Worm (Caenorhabditis elegans) whole organism, late embryonic: Measurements from ENCODE around the gene F49C5.3.

Experiments
- C08G9.2 ChIP-seq: sonication (generic microtip); optimal IDR thresholded peaks from 2 replicates; lab custom pipeline; 2016; ENCODE audit warnings: mild to moderate bottlenecking, missing genetic modification characterization, moderate library complexity, missing compliant biosample characterization
- C38D4.7 ChIP-seq: fragments of 200-800 bp; sonication (Bioruptor generic); optimal IDR thresholded peaks from 2 replicates; lab custom pipeline; 2018; ENCODE audit warnings: mild to moderate bottlenecking, missing genetic modification characterization, moderate library complexity, missing compliant biosample characterization
- F13H6.1 ChIP-seq: sonication (generic microtip); optimal IDR thresholded peaks from 2 replicates; lab custom pipeline; 2016; ENCODE audit warnings: missing genetic modification characterization, missing compliant biosample characterization
- K09A11.1 ChIP-seq: sonication (generic microtip); optimal IDR thresholded peaks from 2 replicates; lab custom pipeline; 2017; ENCODE audit warnings: antibody characterized with exemption, mild to moderate bottlenecking, missing genetic modification characterization, missing compliant biosample characterization; ENCODE audit not compliant: insufficient read depth
- T23F11.4 ChIP-seq: fragments of 200-800 bp; sonication (Bioruptor generic); optimal IDR thresholded peaks from 2 replicates; lab custom pipeline; 2018; ENCODE audit warnings: mild to moderate bottlenecking, missing genetic modification characterization, missing compliant biosample characterization
- Y22D7AL.16 ChIP-seq: sonication (generic microtip); optimal IDR thresholded peaks from 2 replicates; lab custom pipeline; 2016; ENCODE audit warnings: missing genetic modification characterization, missing compliant biosample characterization
- ceh-14 ChIP-seq: sonication (generic microtip); optimal IDR thresholded peaks from 2 replicates; lab custom pipeline; 2016; ENCODE audit warnings: missing genotype, missing genetic modification characterization, missing compliant biosample characterization
- ceh-18 ChIP-seq: sonication (generic microtip); optimal IDR thresholded peaks from 2 replicates; lab custom pipeline; 2016; ENCODE audit warnings: missing genetic modification characterization, missing compliant biosample characterization
- ceh-34 ChIP-seq: sonication (generic microtip); optimal IDR thresholded peaks from 2 replicates; lab custom pipeline; 2016; ENCODE audit warnings: mild to moderate bottlenecking, missing genetic modification characterization, missing compliant biosample characterization
- ceh-45 ChIP-seq: fragments of 200-800 bp; sonication (Bioruptor generic); IDR thresholded peaks from 2 replicates; pipeline ENCODE4 v1.3.6; 2022; ENCODE audit warnings: missing genetic modification reagents, missing genetic modification characterization, missing compliant biosample characterization
- ceh-9 ChIP-seq: sonication (generic microtip); optimal IDR thresholded peaks from 2 replicates; lab custom pipeline; 2016; ENCODE audit warnings: mild to moderate bottlenecking, missing genetic modification characterization, inconsistent platforms, missing compliant biosample characterization
- dve-1 ChIP-seq: sonication (generic microtip); optimal IDR thresholded peaks from 2 replicates; lab custom pipeline; 2017; ENCODE audit warnings: antibody characterized with exemption, mild to moderate bottlenecking, missing genetic modification characterization, missing compliant biosample characterization
- elt-2 ChIP-seq: sonication (generic microtip); optimal IDR thresholded peaks from 2 replicates; lab custom pipeline; 2016; ENCODE audit warnings: missing genetic modification reagents, missing genetic modification characterization, missing compliant biosample characterization
- elt-4 ChIP-seq: sonication (generic microtip); optimal IDR thresholded peaks from 2 replicates; lab custom pipeline; 2016; ENCODE audit warnings: missing genetic modification characterization, missing compliant biosample characterization
- eyg-1 ChIP-seq: sonication (generic microtip); optimal IDR thresholded peaks from 2 replicates; lab custom pipeline; 2016; ENCODE audit warnings: missing genotype, missing genetic modification characterization, missing compliant biosample characterization
- fax-1 ChIP-seq: sonication (generic microtip); optimal IDR thresholded peaks from 2 replicates; lab custom pipeline; 2016; ENCODE audit warnings: missing genotype, missing genetic modification characterization, missing compliant biosample characterization
- fkh-6 ChIP-seq: sonication (generic microtip); optimal IDR thresholded peaks from 2 replicates; lab custom pipeline; 2016; ENCODE audit warnings: missing genetic modification characterization, missing compliant biosample characterization
- hlh-15 ChIP-seq: sonication (generic microtip); optimal IDR thresholded peaks from 2 replicates; lab custom pipeline; 2016; ENCODE audit warnings: missing genetic modification characterization, missing compliant biosample characterization
- hlh-30 ChIP-seq: sonication (generic microtip); optimal IDR thresholded peaks from 2 replicates; lab custom pipeline; 2017; ENCODE audit warnings: antibody characterized with exemption, missing genetic modification characterization, missing compliant biosample characterization; ENCODE audit not compliant: insufficient read depth
- hlh-6 ChIP-seq: sonication (generic microtip); optimal IDR thresholded peaks from 2 replicates; lab custom pipeline; 2016; ENCODE audit warnings: missing genotype, missing genetic modification characterization, missing compliant biosample characterization
- nhr-11 ChIP-seq: fragments of 150-350 bp; optimal IDR thresholded peaks from 2 replicates; lab custom pipeline; 2014; ENCODE audit warnings: missing biosample characterization, missing genetic modification characterization
- nhr-232 ChIP-seq: sonication (generic microtip); optimal IDR thresholded peaks from 2 replicates; lab custom pipeline; 2016; ENCODE audit warnings: missing genetic modification characterization, missing compliant biosample characterization
- pag-3 ChIP-seq: sonication (generic microtip); optimal IDR thresholded peaks from 2 replicates; lab custom pipeline; 2016; ENCODE audit warnings: missing compliant biosample characterization, missing genetic modification characterization, borderline replicate concordance
- pax-1 ChIP-seq: fragments of 150-350 bp; optimal IDR thresholded peaks from 2 replicates; lab custom pipeline; 2014; ENCODE audit warnings: missing biosample characterization, missing genetic modification characterization
- pha-2 ChIP-seq: sonication (generic microtip); optimal IDR thresholded peaks from 2 replicates; lab custom pipeline; 2017; ENCODE audit warnings: mild to moderate bottlenecking, missing genetic modification characterization, missing compliant biosample characterization
- pha-4 ChIP-seq: fragments of 150-350 bp; optimal IDR thresholded peaks from 2 replicates; lab custom pipeline; 2018; ENCODE audit warnings: missing biosample characterization, missing genetic modification reagents, missing genetic modification characterization
- pqm-1 ChIP-seq: sonication (generic microtip); optimal IDR thresholded peaks from 2 replicates; lab custom pipeline; 2016; ENCODE audit warnings: missing genetic modification characterization, missing compliant biosample characterization
- sdc-2 ChIP-seq: sonication (generic microtip); optimal IDR thresholded peaks from 2 replicates; lab custom pipeline; 2016; ENCODE audit warnings: missing genotype, missing genetic modification characterization, missing compliant biosample characterization
- sox-2 ChIP-seq: fragments of 200-800 bp; sonication (Bioruptor generic); IDR thresholded peaks from 2 replicates; pipeline ENCODE4 v1.3.6; 2022; ENCODE audit warnings: missing genetic modification reagents, missing genetic modification characterization, missing compliant biosample characterization
- sox-4 ChIP-seq: sonication (generic microtip); optimal IDR thresholded peaks from 2 replicates; lab custom pipeline; 2017; ENCODE audit warnings: mild to moderate bottlenecking, missing genetic modification characterization, inconsistent platforms, missing compliant biosample characterization
- syd-9 ChIP-seq: sonication (generic microtip); optimal IDR thresholded peaks from 2 replicates; lab custom pipeline; 2016; ENCODE audit warnings: mild to moderate bottlenecking, missing genetic modification characterization, moderate library complexity, missing compliant biosample characterization
- unc-55 ChIP-seq: sonication (generic microtip); optimal IDR thresholded peaks from 2 replicates; lab custom pipeline; 2017; ENCODE audit warnings: missing biosample characterization, missing genetic modification reagents, missing genetic modification characterization
- zip-5 ChIP-seq: sonication (generic microtip); optimal IDR thresholded peaks from 2 replicates; lab custom pipeline; 2016; ENCODE audit warnings: missing genetic modification characterization, missing compliant biosample characterization
- ztf-16 ChIP-seq: sonication (generic microtip); optimal IDR thresholded peaks from 2 replicates; lab custom pipeline; 2017; ENCODE audit warnings: missing genetic modification characterization, missing compliant biosample characterization

The F49C5.3 gene

ce11 chrII:12506511-12506910 is 29.8 kb upstream of the F49C5.3 start:
- TF ChIP-seq pax-1 (tag; lab: Kevin White, UChicago): no peak
- no peak for TF ChIP-seq sox-4 (tag; lab: Kevin White, UChicago)
- TF ChIP-seq unc-55: no peak
- TF ChIP-seq hlh-15 (tag; lab: Kevin White, UChicago): no peak
- TF ChIP-seq nhr-11 (tag; lab: Kevin White, UChicago): no peak
- TF ChIP-seq F13H6.1 (tag; lab: Kevin White, UChicago): no peak
- TF ChIP-seq Y22D7AL.16 (tag; lab: Kevin White, UChicago): no peak
- TF ChIP-seq elt-4 (tag; lab: Kevin White, UChicago): no peak
- TF ChIP-seq ceh-14 (tag; lab: Kevin White, UChicago): no peak
- TF ChIP-seq C08G9.2 (tag; lab: Kevin White, UChicago): no peak
- TF ChIP-seq pqm-1: no peak
- no peak for TF ChIP-seq pha-2 (tag; lab: Kevin White, UChicago)
- no peak for TF ChIP-seq C38D4.7
- no peak for TF ChIP-seq ceh-34 (tag; lab: Kevin White, UChicago)
- TF ChIP-seq ceh-9 (tag; lab: Kevin White, UChicago): no peak
- no peak for TF ChIP-seq hlh-6 (tag; lab: Kevin White, UChicago)
- no peak for TF ChIP-seq pha-4 (tag; lab: Kevin White, UChicago)

DNA sequence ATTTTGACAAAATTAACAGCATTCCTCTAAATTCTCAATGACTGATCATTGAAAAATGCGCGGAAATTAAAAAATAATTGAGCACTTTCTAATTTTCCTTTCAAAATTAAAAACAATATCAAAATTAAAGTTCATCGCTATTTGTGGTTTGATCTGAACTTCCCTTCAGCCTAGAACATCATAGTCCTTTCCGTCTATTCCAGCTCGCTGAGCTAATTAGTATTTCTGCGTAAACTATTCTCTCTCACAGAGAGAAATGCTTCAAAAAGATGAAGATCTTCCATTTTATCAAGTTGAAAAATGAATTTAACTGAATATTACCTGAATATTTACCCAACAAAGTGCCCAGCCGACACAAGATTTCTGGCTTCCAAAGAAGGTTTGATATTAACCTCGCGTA is 29.3 kb upstream of the F49C5.3 start, which contains the start of gene srh-68:
Gene srh-68, plus strand, starts transcription at position 301 of the 400 bp plus-strand sequence.
- TF ChIP-seq elt-2 (tag; lab: Kevin White, UChicago): no peak
- no peak for TF ChIP-seq hlh-30 (tag; lab: Kevin White, UChicago)
- no peak for TF ChIP-seq C08G9.2 (tag; lab: Kevin White, UChicago)
- TF ChIP-seq pha-2 (tag; lab: Kevin White, UChicago): no peak
- no peak for TF ChIP-seq T23F11.4 (GFP tag; lab: Kevin White, UChicago)
- no peak for TF ChIP-seq ceh-14 (tag; lab: Kevin White, UChicago)
- no peak for TF ChIP-seq sdc-2 (tag; lab: Kevin White, UChicago)
- no peak for TF ChIP-seq syd-9 (tag; lab: Kevin White, UChicago)
- TF ChIP-seq ceh-45 (GFP tag; lab: Robert Waterston, UW): no peak

DNA sequence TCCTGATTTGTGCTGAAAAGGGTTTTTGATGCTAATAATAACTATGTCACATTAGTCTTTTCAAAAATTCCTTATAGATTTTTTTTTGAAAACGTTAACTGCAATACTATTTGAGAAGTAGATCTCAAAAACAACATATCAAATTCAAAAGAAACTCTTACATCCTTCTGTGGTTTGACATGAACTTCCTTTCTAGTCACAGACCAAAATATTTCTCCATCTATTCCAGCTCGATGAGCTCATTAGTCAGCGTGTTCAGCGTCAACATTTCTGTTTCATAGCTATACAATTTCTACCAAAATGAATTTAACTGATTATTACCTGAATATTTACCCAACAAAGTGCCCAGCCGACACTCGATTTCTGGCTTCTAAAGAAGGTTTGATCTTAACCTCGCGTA is 27.7 kb upstream of the F49C5.3 start, which contains the start of gene srh-67:
Gene srh-67, plus strand, starts transcription at position 301 of the 400 bp plus-strand sequence.
- TF ChIP-seq K09A11.1 (tag; lab: Kevin White, UChicago): no peak
- no peak for TF ChIP-seq fkh-6 (tag; lab: Kevin White, UChicago)
- TF ChIP-seq C38D4.7: no peak
- TF ChIP-seq ceh-18 (tag; lab: Kevin White, UChicago): no peak
- no peak for TF ChIP-seq pag-3
- no peak for TF ChIP-seq zip-5 (tag; lab: Kevin White, UChicago)

DNA sequence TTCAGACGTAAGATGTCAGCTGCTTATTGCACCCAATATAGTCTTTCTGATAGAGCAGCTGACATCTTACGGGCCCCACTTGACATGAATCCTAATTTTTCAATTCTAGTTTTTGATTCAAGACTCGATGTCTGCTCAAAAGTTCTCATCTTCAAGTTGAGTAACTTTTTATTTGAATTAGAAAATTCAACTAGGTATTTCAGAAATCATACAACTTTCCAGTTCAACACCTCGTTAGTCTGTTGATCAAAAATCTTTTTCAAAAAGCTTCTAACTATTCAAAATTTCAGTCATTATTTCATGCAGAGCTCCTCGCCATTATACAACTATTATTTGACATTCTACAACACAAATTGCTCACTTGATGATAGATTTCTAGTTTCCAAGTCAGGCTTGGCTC is 24.4 kb upstream of the F49C5.3 start, which contains the start of gene srh-73:
Gene srh-73, plus strand, starts transcription at position 301 of the 400 bp plus-strand sequence.
- TF ChIP-seq nhr-232 (tag; lab: Kevin White, UChicago): no peak
- TF ChIP-seq fax-1: no peak
- no peak for TF ChIP-seq ztf-16 (tag; lab: Kevin White, UChicago)
- TF ChIP-seq dve-1: no peak

DNA sequence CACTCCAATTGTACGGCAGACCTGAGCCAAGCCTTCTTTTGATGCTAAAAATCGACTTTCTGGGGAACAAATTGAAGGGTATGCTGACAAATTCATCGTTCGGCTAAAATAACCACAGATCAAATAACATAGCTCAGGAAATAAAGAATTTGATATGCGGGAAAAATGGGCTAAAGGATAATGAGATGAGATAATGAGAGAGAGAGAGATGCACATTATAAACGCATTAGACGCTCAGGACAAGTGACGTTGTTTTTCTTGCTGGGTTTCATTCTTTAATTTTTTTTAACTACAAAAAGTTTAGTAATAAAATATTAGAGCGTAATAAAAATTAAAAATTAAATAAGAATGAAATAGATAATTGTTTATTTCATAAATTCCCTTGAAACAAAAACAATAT is 21.7 kb upstream of the F49C5.3 start, which contains the start of gene srh-69:
Gene srh-69, minus strand, starts transcription at position 101 of the 400 bp plus-strand sequence.
- TF ChIP-seq pha-4 (tag; lab: Kevin White, UChicago): no peak
- no peak for TF ChIP-seq Y22D7AL.16 (tag; lab: Kevin White, UChicago)
- TF ChIP-seq eyg-1 (tag; lab: Kevin White, UChicago): no peak
- no peak for TF ChIP-seq unc-55
- TF ChIP-seq sox-2 (GFP tag; lab: Robert Waterston, UW): no peak
- no peak for TF ChIP-seq fkh-6 (tag; lab: Kevin White, UChicago)
- TF ChIP-seq C38D4.7: no peak
- TF ChIP-seq ceh-9 (tag; lab: Kevin White, UChicago): no peak
